Fruit fly (Drosophila melanogaster) whole organism, embryonic: ENCODE data around the gene cmb.

Experiments used
- Ada2b ChIP-seq: fragments of 200-800 bp; sonication (Bioruptor generic); IDR thresholded peaks from 2 replicates; pipeline ENCODE4 v1.3.6; 2022; ENCODE audit warnings: missing biosample characterization, missing genetic modification characterization
- B-H2 ChIP-seq: fragments of 200-800 bp; sonication (Bioruptor generic); optimal IDR thresholded peaks from 2 replicates; lab custom pipeline; 2018; ENCODE audit warnings: missing biosample characterization, mild to moderate bottlenecking, missing genetic modification characterization
- BtbVII ChIP-seq: fragments of 200-800 bp; sonication (Bioruptor generic); optimal IDR thresholded peaks from 3 replicates; lab custom pipeline; 2017; ENCODE audit warnings: missing biosample characterization, mild to moderate bottlenecking, missing genetic modification characterization
- CG10543 ChIP-seq: fragments of 200-800 bp; sonication (Bioruptor generic); optimal IDR thresholded peaks from 3 replicates; lab custom pipeline; 2017; ENCODE audit warnings: missing biosample characterization, mild to moderate bottlenecking, missing genetic modification characterization, moderate library complexity
- CG11456 ChIP-seq: fragments of 200-800 bp; sonication (Bioruptor generic); IDR thresholded peaks from 3 replicates; pipeline ENCODE4 v1.3.6; 2022; ENCODE audit warnings: missing biosample characterization, missing genetic modification characterization
- CG12104 ChIP-seq: fragments of 200-800 bp; sonication (Bioruptor generic); optimal IDR thresholded peaks from 3 replicates; lab custom pipeline; 2016; ENCODE audit warnings: missing biosample characterization, missing genetic modification characterization
- CG13894 ChIP-seq: fragments of 200-800 bp; sonication (Bioruptor generic); optimal IDR thresholded peaks from 3 replicates; lab custom pipeline; 2018; ENCODE audit warnings: missing biosample characterization, mild to moderate bottlenecking, missing genetic modification characterization, moderate library complexity
- CG14710 ChIP-seq: fragments of 200-800 bp; sonication (Bioruptor generic); optimal IDR thresholded peaks from 3 replicates; lab custom pipeline; 2019; ENCODE audit warnings: missing biosample characterization, mild to moderate bottlenecking, missing genetic modification characterization, moderate library complexity
- CG15696 ChIP-seq: fragments of 200-800 bp; sonication (Bioruptor generic); optimal IDR thresholded peaks from 2 replicates; lab custom pipeline; 2019; ENCODE audit warnings: missing biosample characterization, mild to moderate bottlenecking, missing genetic modification characterization, moderate library complexity
- CG16779 ChIP-seq: fragments of 200-800 bp; sonication (Bioruptor generic); IDR thresholded peaks from 2 replicates; pipeline ENCODE4 v1.3.6; 2022; ENCODE audit warnings: missing biosample characterization, missing genetic modification characterization
- CG16863 ChIP-seq: fragments of 200-800 bp; sonication (Bioruptor generic); optimal IDR thresholded peaks from 3 replicates; lab custom pipeline; 2016; ENCODE audit warnings: missing biosample characterization, missing genetic modification characterization
- CG2129 ChIP-seq: fragments of 200-800 bp; sonication (Bioruptor generic); IDR thresholded peaks from 2 replicates; pipeline ENCODE4 v1.3.6; 2022; ENCODE audit warnings: missing biosample characterization, missing genetic modification characterization; ENCODE audit not compliant: partially characterized antibody
- CG2202 ChIP-seq: fragments of 200-800 bp; sonication (Bioruptor generic); optimal IDR thresholded peaks from 2 replicates; lab custom pipeline; 2018; ENCODE audit warnings: missing biosample characterization, mild to moderate bottlenecking, missing genetic modification characterization
- CG32532 ChIP-seq: fragments of 200-800 bp; sonication (Bioruptor generic); IDR thresholded peaks from 2 replicates; pipeline ENCODE4 v1.3.6; 2022; ENCODE audit warnings: missing biosample characterization, missing genetic modification characterization
- CG34376 ChIP-seq: fragments of 200-800 bp; sonication (Bioruptor generic); optimal IDR thresholded peaks from 2 replicates; lab custom pipeline; 2018; ENCODE audit warnings: missing biosample characterization, mild to moderate bottlenecking, missing genetic modification characterization
- CG4617 ChIP-seq: fragments of 200-800 bp; sonication (Bioruptor generic); optimal IDR thresholded peaks from 3 replicates; lab custom pipeline; 2016; ENCODE audit warnings: missing biosample characterization, missing genetic modification characterization, borderline replicate concordance
- CG6175 ChIP-seq: fragments of 200-800 bp; sonication (Bioruptor generic); IDR thresholded peaks from 3 replicates; pipeline ENCODE4 v1.3.6; 2022; ENCODE audit warnings: missing biosample characterization, missing genetic modification characterization
- CG9932 ChIP-seq: fragments of 200-800 bp; sonication (Bioruptor generic); IDR thresholded peaks from 2 replicates; pipeline ENCODE4 v1.3.6; 2022; ENCODE audit warnings: missing biosample characterization, missing genetic modification characterization
- D19A ChIP-seq: fragments of 200-800 bp; optimal IDR thresholded peaks from 3 replicates; lab custom pipeline; 2019; ENCODE audit warnings: missing biosample characterization, mild to moderate bottlenecking, missing genetic modification characterization, moderate library complexity
- D19B ChIP-seq: fragments of 200-800 bp; sonication (Bioruptor generic); optimal IDR thresholded peaks from 2 replicates; lab custom pipeline; 2017; ENCODE audit warnings: missing biosample characterization, mild to moderate bottlenecking, missing genetic modification characterization
- Dek ChIP-seq: fragments of 200-800 bp; sonication (Bioruptor generic); optimal IDR thresholded peaks from 3 replicates; lab custom pipeline; 2019; ENCODE audit warnings: missing biosample characterization, mild to moderate bottlenecking, missing genetic modification characterization, moderate library complexity
- Dip3 ChIP-seq: fragments of 200-800 bp; sonication (Bioruptor generic); optimal IDR thresholded peaks from 3 replicates; lab custom pipeline; 2016; ENCODE audit warnings: missing biosample characterization, missing genetic modification characterization
- Eip74EF ChIP-seq, 2 experiments: fragments of 200-800 bp in 1 of 2; fragments of >200 bp in 1 of 2; sonication (Bioruptor generic) in 1 of 2; optimal IDR thresholded peaks; 2 replicates each; lab custom pipeline; 2017 to 2019; ENCODE audit warnings: missing biosample characterization in 2 of 2, missing genetic modification characterization in 2 of 2, mild to moderate bottlenecking in 1 of 2, moderate library complexity in 1 of 2
- HmgZ ChIP-seq: fragments of 200-800 bp; sonication (Bioruptor generic); optimal IDR thresholded peaks from 2 replicates; lab custom pipeline; 2018; ENCODE audit warnings: missing biosample characterization, mild to moderate bottlenecking, missing genetic modification characterization
- Jarid2 ChIP-seq: fragments of 200-800 bp; sonication (Bioruptor generic); optimal IDR thresholded peaks from 3 replicates; lab custom pipeline; 2017; ENCODE audit warnings: mild to moderate bottlenecking, missing biosample characterization, missing genetic modification reagents, missing genetic modification characterization
- Mad ChIP-seq: fragments of 200-800 bp; sonication (Bioruptor generic); optimal IDR thresholded peaks from 2 replicates; lab custom pipeline; 2016; ENCODE audit warnings: missing biosample characterization, missing genetic modification characterization
- Side ChIP-seq: fragments of 200-800 bp; sonication (Bioruptor generic); optimal IDR thresholded peaks from 2 replicates; lab custom pipeline; 2016; ENCODE audit warnings: missing biosample characterization, missing genetic modification characterization
- Xrp1 ChIP-seq: fragments of 200-800 bp; sonication (Bioruptor generic); IDR thresholded peaks from 2 replicates; pipeline ENCODE4 v1.3.6; 2022; ENCODE audit warnings: missing biosample characterization, missing genetic modification characterization
- aop ChIP-seq: fragments of 200-800 bp; sonication (Bioruptor generic); IDR thresholded peaks from 2 replicates; pipeline ENCODE4 v1.3.6; 2022; ENCODE audit warnings: missing biosample characterization, missing genetic modification characterization
- cas ChIP-seq: fragments of 200-800 bp; sonication (Bioruptor generic); IDR thresholded peaks from 2 replicates; pipeline ENCODE4 v1.3.6; 2022; ENCODE audit warnings: missing biosample characterization, missing genetic modification characterization
- crol ChIP-seq: fragments of 200-800 bp; sonication (Bioruptor generic); IDR thresholded peaks from 2 replicates; pipeline ENCODE4 v1.3.6; 2022; ENCODE audit warnings: missing biosample characterization, missing genetic modification characterization
- eve ChIP-seq, 2 experiments: fragments of >200 bp; optimal IDR thresholded peaks; 2 replicates each; lab custom pipeline; 2017; ENCODE audit warnings: missing biosample characterization in 2 of 2, missing genetic modification characterization in 2 of 2
- gro ChIP-seq: fragments of 200-800 bp; sonication (Bioruptor generic); optimal IDR thresholded peaks from 2 replicates; lab custom pipeline; 2016; ENCODE audit warnings: missing biosample characterization, missing genetic modification characterization
- inv ChIP-seq: fragments of 200-800 bp; sonication (Bioruptor generic); IDR thresholded peaks from 2 replicates; pipeline ENCODE4 v1.3.6; 2022; ENCODE audit warnings: missing biosample characterization, missing genetic modification characterization; ENCODE audit not compliant: partially characterized antibody
- kah ChIP-seq: fragments of 200-800 bp; sonication (Bioruptor generic); optimal IDR thresholded peaks from 2 replicates; lab custom pipeline; 2018; ENCODE audit warnings: missing biosample characterization, mild to moderate bottlenecking, missing genetic modification characterization
- lola ChIP-seq, 3 experiments: fragments of >200 bp in 2 of 3; fragments of 200-800 bp in 1 of 3; sonication (Bioruptor generic) in 1 of 3; optimal IDR thresholded peaks; 2 replicates each; lab custom pipeline; 2017 to 2019; ENCODE audit warnings: missing biosample characterization in 3 of 3, missing genetic modification characterization in 3 of 3, mild to moderate bottlenecking in 1 of 3, moderate library complexity in 1 of 3
- nmo ChIP-seq: fragments of 200-800 bp; sonication (Bioruptor generic); optimal IDR thresholded peaks from 2 replicates; lab custom pipeline; 2018; ENCODE audit warnings: missing biosample characterization, mild to moderate bottlenecking, missing genetic modification characterization, moderate library complexity
- sens ChIP-seq: fragments of 200-800 bp; sonication (Bioruptor generic); peaks from one replicate; lab custom pipeline; 2016; ENCODE audit warnings: missing biosample characterization, missing genetic modification characterization
- slbo ChIP-seq: fragments of 200-800 bp; sonication (Bioruptor generic); IDR thresholded peaks from 2 replicates; pipeline ENCODE4 v1.3.6; 2022; ENCODE audit warnings: missing biosample characterization, missing genetic modification characterization
- sr ChIP-seq: fragments of 200-800 bp; sonication (Bioruptor generic); IDR thresholded peaks from 3 replicates; pipeline ENCODE4 v1.3.6; 2022; ENCODE audit warnings: missing biosample characterization, missing genetic modification characterization
- stc ChIP-seq: fragments of 200-800 bp; sonication (Bioruptor generic); IDR thresholded peaks from 2 replicates; pipeline ENCODE4 v1.3.6; 2022; ENCODE audit warnings: missing biosample characterization, missing genetic modification characterization
- tio ChIP-seq: fragments of 200-800 bp; sonication (Bioruptor generic); optimal IDR thresholded peaks from 2 replicates; lab custom pipeline; 2017; ENCODE audit warnings: missing biosample characterization, missing genetic modification characterization, inconsistent platforms
- zfh1 ChIP-seq: fragments of 200-800 bp; sonication (Bioruptor generic); IDR thresholded peaks from 3 replicates; pipeline ENCODE4 v1.3.6; 2022; ENCODE audit warnings: missing biosample characterization, missing genetic modification characterization

cmb gene

DNA sequence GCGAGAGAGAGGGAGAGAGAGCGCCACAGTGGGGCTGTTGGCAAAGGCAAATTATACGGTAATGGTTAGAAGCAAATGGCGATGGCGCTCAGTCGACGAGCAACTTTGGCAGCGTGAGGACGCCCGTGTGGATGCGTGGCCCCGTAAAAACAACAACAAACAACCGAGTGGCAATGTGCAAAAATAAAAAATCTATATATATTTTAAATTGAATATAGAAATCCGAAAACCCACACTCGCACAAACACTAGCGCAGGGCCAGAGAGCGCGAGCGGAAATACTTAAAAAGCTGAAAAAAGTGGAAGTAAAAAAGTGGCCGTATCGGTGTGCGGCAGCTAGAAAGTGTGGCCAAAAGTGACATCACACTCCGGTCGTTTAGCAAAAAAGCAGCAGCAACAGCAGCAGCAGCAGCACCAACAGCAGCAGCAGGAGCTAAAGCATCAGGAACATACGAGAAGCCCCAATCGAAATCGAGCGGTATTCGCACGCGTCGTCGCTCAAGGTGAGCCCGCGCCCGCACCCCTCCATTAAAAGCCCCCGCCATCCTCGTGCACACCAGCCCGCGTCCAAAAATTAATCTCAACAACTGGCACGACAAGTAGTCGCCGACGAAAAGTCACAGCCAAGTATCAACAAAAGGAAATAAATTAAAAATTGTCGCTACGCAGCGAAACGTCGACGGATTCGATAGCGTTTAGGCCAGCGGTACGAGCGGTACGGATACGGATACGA lies 35.2 kb downstream of the cmb start, which contains the start of gene stv (continued):
- TF ChIP-seq CG6175 (GFP tag; lab: Robert Waterston, UW) (0 out of 3 replicates have a peak, but pooled peaks have one; percentile 28), kah (no peak), inv (GFP tag; lab: Robert Waterston, UW) (peak; percentile 6; the same call in 1 of the 2 replicates), HmgZ (no peak), CG10543 (GFP tag; lab: Kevin White, UChicago) (peak; percentile 57), stc (GFP tag; lab: Robert Waterston, UW) (0 out of 2 replicates have a peak, but pooled peaks have one; percentile 35), Ada2b (GFP tag; lab: Robert Waterston, UW) (no peak), CG16863 (GFP tag; lab: Kevin White, UChicago) (no peak), CG4617 (GFP tag; lab: Kevin White, UChicago) (no peak), D19A (tag; lab: Kevin White, UChicago) (no peak), nmo (GFP tag; lab: Kevin White, UChicago) (no peak), Dip3 (GFP tag; lab: Kevin White, UChicago) (no peak), Eip74EF (GFP tag; optimal IDR thresholded peaks at IDR 0.05; lab: Kevin White, UChicago) (no peak), CG16779 (0 out of 2 replicates have a peak, but pooled peaks have one; percentile 5), CG34376 (peak; percentile 10), cas (GFP tag; lab: Robert Waterston, UW) (no peak), crol (peak; percentile 70), CG13894 (tag; lab: Kevin White, UChicago) (peak; percentile 26), CG9932 (peak; percentile 30; the same call in 1 of the 2 replicates), CG15696 (no peak), CG11456 (GFP tag; lab: Robert Waterston, UW) (peak; percentile 37; the same call in 2 of the 3 replicates), D19B (GFP tag; lab: Kevin White, UChicago) (no peak), lola (GFP tag; optimal IDR thresholded peaks at IDR 0.05; lab: Kevin White, UChicago) (no peak), Side (GFP tag; lab: Kevin White, UChicago) (no peak), B-H2 (GFP tag; lab: Kevin White, UChicago) (no peak), Xrp1 (GFP tag; lab: Robert Waterston, UW) (no peak), sens (GFP tag; lab: Kevin White, UChicago) (no peak), eve (GFP tag; optimal IDR thresholded peaks at IDR 0.05; lab: Kevin White, UChicago) (no peak), gro (GFP tag; lab: Kevin White, UChicago) (no peak), CG32532 (GFP tag; lab: Robert Waterston, UW) (no peak; the same call in 1 of the 2 replicates), zfh1 (GFP tag; lab: Robert Waterston, UW) (no peak), BtbVII (GFP tag; lab: Kevin White, UChicago) (peak; percentile 28), Dek (tag; lab: Kevin White, UChicago) (peak; percentile 34), CG2202 (tag; lab: Kevin White, UChicago) (no peak), tio (no peak), Jarid2 (GFP tag; lab: Kevin White, UChicago) (peak; percentile 93), sr (peak; percentile 64; the same call in 2 of the 3 replicates), CG12104 (GFP tag; lab: Kevin White, UChicago) (no peak), CG2129 (GFP tag; lab: Robert Waterston, UW) (no peak), slbo (GFP tag; lab: Robert Waterston, UW) (peak; percentile 38; the same call in 1 of the 2 replicates), Mad (GFP tag; lab: Kevin White, UChicago) (no peak), aop (no peak), CG14710 (no peak)
